Worm (Caenorhabditis elegans): ENCODE measurements around the gene srx-116.

srx-116 gene

ce11 chrV:12636248-12636647, 34.5 kb upstream of the srx-116 start:
- TF ChIP-seq nhr-11 (tag; optimal IDR thresholded peaks at IDR 0.05) = peak; percentile 35
- no peak for TF ChIP-seq F26F4.8 (GFP tag; conservative IDR thresholded peaks at IDR 0.05)
- peak in 1 of 2 experiments; percentile 28 for TF ChIP-seq unc-62 (GFP tag; optimal IDR thresholded peaks at IDR 0.05 in 1 of 2)
- TF ChIP-seq unc-62 (tag; optimal IDR thresholded peaks at IDR 0.05) = no peak
- no peak for TF ChIP-seq set-16 (GFP tag; IDR thresholded peaks at IDR 0.05)
- no peak for TF ChIP-seq lin-1 (GFP tag; IDR thresholded peaks at IDR 0.05)
- peak in 1 of 2 experiments; percentile 50 for TF ChIP-seq daf-16 (GFP tag; optimal IDR thresholded peaks at IDR 0.05)
- no peak for TF ChIP-seq daf-16 (tag; optimal IDR thresholded peaks at IDR 0.05)
- peak; percentile 42 for TF ChIP-seq hlh-11 (tag; optimal IDR thresholded peaks at IDR 0.05)
- TF ChIP-seq R02D3.7 (tag; optimal IDR thresholded peaks at IDR 0.05) = no peak
- TF ChIP-seq dpl-1 (GFP tag; optimal IDR thresholded peaks at IDR 0.05) = no peak
- peak in 1 of 2 experiments; percentile 20 for TF ChIP-seq mdl-1 (tag; optimal IDR thresholded peaks at IDR 0.05)
- peak; percentile 13 for TF ChIP-seq nhr-48 (tag; optimal IDR thresholded peaks at IDR 0.05)
- TF ChIP-seq Y48G9A.11 (GFP tag; IDR thresholded peaks at IDR 0.05) = no peak
- no peak for TF ChIP-seq mdt-29 (GFP tag; IDR thresholded peaks at IDR 0.05)
- peak; percentile 32 for TF ChIP-seq aha-1 (tag)
- no peak for TF ChIP-seq sdz-12 (GFP tag; optimal IDR thresholded peaks at IDR 0.05)
- 0 out of 2 replicates have a peak, but pooled peaks have one; percentile 43 for TF ChIP-seq tra-1 (GFP tag; IDR thresholded peaks at IDR 0.05)
- no peak for TF ChIP-seq spr-3 (GFP tag; optimal IDR thresholded peaks at IDR 0.05)
- peak; percentile 26 for TF ChIP-seq hlh-30 (tag; optimal IDR thresholded peaks at IDR 0.05; ENCODE audit: insufficient read depth)
- peak; percentile 1 for TF ChIP-seq mep-1 (tag; optimal IDR thresholded peaks at IDR 0.05)
- no peak for TF ChIP-seq nhr-102 (tag; optimal IDR thresholded peaks at IDR 0.05)
- TF ChIP-seq lin-29 (GFP tag; IDR thresholded peaks at IDR 0.05) = no peak

DNA sequence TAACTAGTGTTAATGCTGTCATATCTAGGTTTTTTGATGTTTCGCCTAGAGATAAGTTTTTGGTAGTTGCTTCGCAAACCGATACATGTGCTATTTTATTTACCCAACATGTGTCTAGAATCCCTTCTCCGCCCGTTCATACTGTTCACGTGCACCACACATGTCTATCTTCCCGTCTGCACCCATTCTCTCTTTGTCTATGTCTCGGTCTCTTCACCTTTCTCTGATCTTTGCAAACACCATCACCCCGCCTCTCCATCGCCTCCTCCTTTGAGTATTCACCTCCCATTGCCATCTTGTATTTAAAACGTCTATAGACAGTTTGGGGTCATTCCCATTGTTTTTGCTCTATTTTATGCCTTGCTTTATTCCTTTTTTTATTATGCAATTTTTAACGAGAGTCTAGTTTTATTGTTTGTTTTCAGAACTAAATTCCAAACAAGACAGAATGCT, 33.4 kb upstream of the srx-116 start, which contains the start of gene F56H9.2:
Gene F56H9.2, plus strand, starts transcription at position 426 of the 453 bp plus-strand sequence.
- TF ChIP-seq hif-1 (tag; optimal IDR thresholded peaks at IDR 0.05) (peak in 1 of 2 experiments; percentile 30), sdz-12 (GFP tag; optimal IDR thresholded peaks at IDR 0.05) (no peak), spr-1 (tag; optimal IDR thresholded peaks at IDR 0.05) (peak; percentile 16), mxl-3 (GFP tag; optimal IDR thresholded peaks at IDR 0.05) (peak; percentile 94), snpc-4 (tag; optimal IDR thresholded peaks at IDR 0.05) (no peak), lsy-2 (tag; optimal IDR thresholded peaks at IDR 0.05) (peak; percentile 59 to 60), nhr-25 (tag; optimal IDR thresholded peaks at IDR 0.05; ENCODE audit: borderline replicate concordance, insufficient read depth) (peak; percentile 67), tra-1 (GFP tag; IDR thresholded peaks at IDR 0.05) (peak; percentile 80; the same call in 1 of the 2 replicates), lin-38 (GFP tag; IDR thresholded peaks at IDR 0.05) (no peak), nhr-111 (GFP tag; optimal IDR thresholded peaks at IDR 0.05) (no peak), aha-1 (tag) (peak; percentile 97), T26A8.4 (GFP tag; IDR thresholded peaks at IDR 0.05) (no peak), aly-2 (tag; optimal IDR thresholded peaks at IDR 0.05) (no peak), mdl-1 (tag; optimal IDR thresholded peaks at IDR 0.05) (peak; percentile 32 to 85), F26F4.8 (GFP tag; conservative IDR thresholded peaks at IDR 0.05) (no peak), mxl-2 (GFP tag; conservative IDR thresholded peaks at IDR 0.05) (peak; percentile 99), daf-16 (GFP tag; optimal IDR thresholded peaks at IDR 0.05) (peak; percentile 52 to 55), daf-16 (tag; optimal IDR thresholded peaks at IDR 0.05) (peak; percentile 94), D1046.2 (GFP tag; IDR thresholded peaks at IDR 0.05) (no peak), unc-39 (tag; optimal IDR thresholded peaks at IDR 0.05) (no peak), tag-97 (GFP tag; IDR thresholded peaks at IDR 0.05) (no peak), nhr-48 (tag; optimal IDR thresholded peaks at IDR 0.05) (peak; percentile 96), ceh-20 (GFP tag; IDR thresholded peaks at IDR 0.05) (peak; percentile 73), duxl-1 (tag; optimal IDR thresholded peaks at IDR 0.05; ENCODE audit: poor library complexity) (no peak), ces-1 (GFP tag; optimal IDR thresholded peaks at IDR 0.05) (no peak), arid-1 (GFP tag; conservative IDR thresholded peaks at IDR 0.05) (no peak), lin-39 (tag; optimal IDR thresholded peaks at IDR 0.05) (no peak), set-16 (GFP tag; IDR thresholded peaks at IDR 0.05) (no peak), nhr-102 (tag; optimal IDR thresholded peaks at IDR 0.05) (peak; percentile 66), zfp-3 (GFP tag; conservative IDR thresholded peaks at IDR 0.05) (no peak; the same call in 1 of the 2 replicates), nhr-41 (GFP tag; IDR thresholded peaks at IDR 0.05) (0 out of 2 replicates have a peak, but pooled peaks have one; percentile 18), F44E2.7 (GFP tag; IDR thresholded peaks at IDR 0.05) (no peak), lir-3 (tag; optimal IDR thresholded peaks at IDR 0.05) (no peak), daf-19 (GFP tag; conservative IDR thresholded peaks at IDR 0.05) (no peak), mep-1 (tag; optimal IDR thresholded peaks at IDR 0.05) (peak; percentile 76), snpc-1.2 (GFP tag; IDR thresholded peaks at IDR 0.05) (no peak)

All from whole organism, L4 larva.